Fruit fly (Drosophila melanogaster): ENCODE measurements around the gene CG3308.
A peak's percentile ranks its signal among the peaks of the same experiment; 100 is the strongest.

Gene CG3308

DNA sequence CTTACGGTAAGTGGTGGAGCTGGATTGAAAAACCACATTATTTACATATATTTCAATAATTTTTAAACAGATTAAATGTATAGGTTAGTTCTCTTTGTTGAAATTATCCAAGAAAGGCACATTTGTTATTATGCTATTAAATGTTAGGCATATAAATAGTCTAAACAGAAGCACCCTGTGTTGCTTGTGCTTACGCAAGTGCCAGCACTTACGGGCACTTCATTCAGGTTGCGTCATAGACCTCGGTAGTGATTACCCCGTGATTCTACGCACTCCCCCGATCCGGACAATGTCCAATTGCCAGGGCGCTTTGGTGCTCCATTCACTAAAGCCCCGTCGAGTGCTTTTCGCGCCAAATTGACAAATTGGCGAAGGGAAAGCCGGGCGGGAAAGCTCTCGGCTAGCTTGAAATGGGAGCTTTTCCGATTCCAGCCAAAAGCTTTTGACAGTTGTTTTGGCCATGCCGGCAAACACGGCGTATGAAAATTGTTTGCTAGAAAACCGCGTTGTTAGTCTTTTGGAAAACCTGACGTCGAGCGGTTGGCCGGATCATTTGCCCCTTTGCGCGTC, 27.0 kb downstream of the CG3308 start, which contains the start of gene ETHR (continued):
- TF ChIP-seq Fer2 (tag; optimal IDR thresholded peaks at IDR 0.05): no peak
- peak; percentile 78 for TF ChIP-seq slbo (GFP tag; IDR thresholded peaks at IDR 0.05)
- no peak for TF ChIP-seq CG16779 (GFP tag; IDR thresholded peaks at IDR 0.05)
- peak; percentile 4 for TF ChIP-seq odd (GFP tag; optimal IDR thresholded peaks at IDR 0.05)
- TF ChIP-seq Fer1 (GFP tag; optimal IDR thresholded peaks at IDR 0.05): peak; percentile 56
- peak; percentile 34 for TF ChIP-seq lilli (GFP tag; optimal IDR thresholded peaks at IDR 0.05)
- TF ChIP-seq CG10147 (GFP tag; optimal IDR thresholded peaks at IDR 0.05): peak; percentile 47
- TF ChIP-seq rib (GFP tag; IDR thresholded peaks at IDR 0.05): peak; percentile 80
- peak; percentile 30 for TF ChIP-seq CG12104 (GFP tag; optimal IDR thresholded peaks at IDR 0.05)
- TF ChIP-seq onecut (GFP tag; IDR thresholded peaks at IDR 0.05): peak; percentile 10; the same call in 1 of the 2 replicates
- no peak for TF ChIP-seq Neu2 (GFP tag; optimal IDR thresholded peaks at IDR 0.05; ENCODE audit: borderline replicate concordance)
- peak; percentile 46 for TF ChIP-seq CG15011 (GFP tag; optimal IDR thresholded peaks at IDR 0.05)
- peak; percentile 45 for TF ChIP-seq CG31441 (GFP tag; IDR thresholded peaks at IDR 0.05)
- TF ChIP-seq prd (optimal IDR thresholded peaks at IDR 0.05): no peak
- TF ChIP-seq prd (GFP tag; IDR thresholded peaks at IDR 0.05): peak; percentile 44; the same call in 1 of the 3 replicates
- peak; percentile 56 for TF ChIP-seq Dek (tag; optimal IDR thresholded peaks at IDR 0.05)
- TF ChIP-seq CG1233 (GFP tag; optimal IDR thresholded peaks at IDR 0.05): peak; percentile 22
- TF ChIP-seq sd (tag; optimal IDR thresholded peaks at IDR 0.05): peak; percentile 61
- TF ChIP-seq CG2199 (GFP tag; IDR thresholded peaks at IDR 0.05): no peak
- 0 out of 3 replicates have a peak, but pooled peaks have one; percentile 1 for TF ChIP-seq Aef1 (GFP tag; IDR thresholded peaks at IDR 0.05)
- peak; percentile 26 for TF ChIP-seq CG30403 (GFP tag; optimal IDR thresholded peaks at IDR 0.05)
- peak; percentile 87 for TF ChIP-seq lab (GFP tag; optimal IDR thresholded peaks at IDR 0.05)
- TF ChIP-seq Usf (GFP tag; optimal IDR thresholded peaks at IDR 0.05): no peak
- TF ChIP-seq sr (GFP tag; IDR thresholded peaks at IDR 0.05): no peak
- TF ChIP-seq E2f1 (GFP tag; IDR thresholded peaks at IDR 0.05): peak; percentile 74; the same call in 1 of the 2 replicates
- TF ChIP-seq NfI (GFP tag; optimal IDR thresholded peaks at IDR 0.05): peak; percentile 30
- peak; percentile 29 for TF ChIP-seq CG12219 (GFP tag; optimal IDR thresholded peaks at IDR 0.05)
- peak; percentile 68 for TF ChIP-seq HHEX (GFP tag; optimal IDR thresholded peaks at IDR 0.05)
- peak; percentile 58; the same call in 1 of the 2 replicates for TF ChIP-seq CG14014 (GFP tag; IDR thresholded peaks at IDR 0.05)
- no peak for TF ChIP-seq ac (GFP tag; optimal IDR thresholded peaks at IDR 0.05)
- peak; percentile 77 for TF ChIP-seq CG3995 (GFP tag; optimal IDR thresholded peaks at IDR 0.05)
- peak; percentile 72 for TF ChIP-seq CG2120 (GFP tag; optimal IDR thresholded peaks at IDR 0.05)
- TF ChIP-seq CG6254 (GFP tag; optimal IDR thresholded peaks at IDR 0.05): peak; percentile 71
- no peak for TF ChIP-seq CG8944 (GFP tag; optimal IDR thresholded peaks at IDR 0.05)
- peak; percentile 72 for TF ChIP-seq PHDP (tag; optimal IDR thresholded peaks at IDR 0.05)
- peak; percentile 85 for TF ChIP-seq mirr (GFP tag; optimal IDR thresholded peaks at IDR 0.05)
- no peak for TF ChIP-seq Nf-YA (GFP tag; IDR thresholded peaks at IDR 0.05)
- TF ChIP-seq ttk (GFP tag; IDR thresholded peaks at IDR 0.05): no peak
- peak; percentile 34; the same call in 1 of the 2 replicates for TF ChIP-seq sens-2 (GFP tag; IDR thresholded peaks at IDR 0.05)
- TF ChIP-seq CG6813 (GFP tag; optimal IDR thresholded peaks at IDR 0.05): peak; percentile 42
- peak; percentile 14; the same call in 1 of the 2 replicates for TF ChIP-seq wdn (GFP tag; IDR thresholded peaks at IDR 0.05)
- no peak for TF ChIP-seq pan (optimal IDR thresholded peaks at IDR 0.05)
- TF ChIP-seq pan (GFP tag; optimal IDR thresholded peaks at IDR 0.05 in 1 of 2, IDR thresholded peaks at IDR 0.05 in 1 of 2): peak in 1 of 2 experiments; percentile 37
- no peak for TF ChIP-seq nerfin-2 (GFP tag; IDR thresholded peaks at IDR 0.05; ENCODE audit: partially characterized antibody)
- peak; percentile 53 for TF ChIP-seq unc-4 (GFP tag; IDR thresholded peaks at IDR 0.05; ENCODE audit: partially characterized antibody)
- TF ChIP-seq tgo (GFP tag; IDR thresholded peaks at IDR 0.05): peak; percentile 44; the same call in 1 of the 3 replicates
- TF ChIP-seq CG42726 (GFP tag; IDR thresholded peaks at IDR 0.05; ENCODE audit: partially characterized antibody): no peak
- peak in 1 of 2 experiments; percentile 100 for TF ChIP-seq Pdp1 (GFP tag; optimal IDR thresholded peaks at IDR 0.05)
- peak; percentile 49; the same call in 1 of the 2 replicates for TF ChIP-seq MBD-R2 (GFP tag; IDR thresholded peaks at IDR 0.05)
- TF ChIP-seq Hey (tag; optimal IDR thresholded peaks at IDR 0.05): peak; percentile 21
